Fruit fly (Drosophila melanogaster): ENCODE measurements around the gene Pgant4.
A peak's percentile ranks its signal among the peaks of the same experiment; 100 is the strongest.

Pgant4 gene

DNA sequence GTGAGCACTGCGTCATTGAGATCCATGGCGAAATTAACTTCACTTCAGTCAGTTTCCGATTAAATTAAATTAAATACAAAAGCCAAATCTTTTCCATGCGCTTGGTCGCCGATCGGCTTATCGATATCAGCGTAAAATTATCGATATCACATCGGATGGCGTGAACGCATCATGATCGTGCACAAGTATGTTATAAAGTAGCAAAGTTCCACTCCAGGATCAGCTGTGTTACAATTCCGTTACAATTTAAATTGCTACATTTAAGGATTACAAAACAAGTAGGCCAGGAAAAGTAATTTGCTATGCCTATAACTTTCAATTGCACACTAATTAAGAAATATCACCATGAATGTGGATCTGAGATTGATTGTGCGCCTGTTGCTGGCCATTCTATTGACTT lies 2.5 kb upstream of the Pgant4 start, which contains the start of the genes Pif1 and CG31776 (continued):
- TF ChIP-seq caup (GFP tag; optimal IDR thresholded peaks at IDR 0.05; ENCODE audit: severe bottlenecking) (no peak), nau (GFP tag; optimal IDR thresholded peaks at IDR 0.05) (no peak), CG42726 (GFP tag; IDR thresholded peaks at IDR 0.05; ENCODE audit: partially characterized antibody) (peak; percentile 89), CG3847 (GFP tag; IDR thresholded peaks at IDR 0.05) (no peak), scrt (GFP tag; optimal IDR thresholded peaks at IDR 0.05) (no peak), MESR4 (GFP tag; optimal IDR thresholded peaks at IDR 0.05) (peak; percentile 44), odd (GFP tag; optimal IDR thresholded peaks at IDR 0.05) (no peak), CG12942 (GFP tag; optimal IDR thresholded peaks at IDR 0.05) (no peak), pan (optimal IDR thresholded peaks at IDR 0.05) (no peak), pan (GFP tag; optimal IDR thresholded peaks at IDR 0.05 in 1 of 2, IDR thresholded peaks at IDR 0.05 in 1 of 2) (no peak), otp (GFP tag; IDR thresholded peaks at IDR 0.05) (no peak), Six4 (GFP tag; optimal IDR thresholded peaks at IDR 0.05) (no peak), HLH4C (GFP tag; IDR thresholded peaks at IDR 0.05; ENCODE audit: partially characterized antibody) (peak; percentile 90), Ssrp (tag; optimal IDR thresholded peaks at IDR 0.05) (no peak), CG3163 (GFP tag; optimal IDR thresholded peaks at IDR 0.05) (no peak), zfh1 (GFP tag; IDR thresholded peaks at IDR 0.05) (no peak), Spps (tag; optimal IDR thresholded peaks at IDR 0.05) (no peak), PHDP (tag; optimal IDR thresholded peaks at IDR 0.05) (no peak), luna (GFP tag; optimal IDR thresholded peaks at IDR 0.05) (no peak), chif (GFP tag; optimal IDR thresholded peaks at IDR 0.05) (no peak), CG6689 (GFP tag; IDR thresholded peaks at IDR 0.05) (no peak), YL-1 (GFP tag; optimal IDR thresholded peaks at IDR 0.05) (peak; percentile 38), CG1832 (GFP tag; optimal IDR thresholded peaks at IDR 0.05) (no peak), Myb (GFP tag; optimal IDR thresholded peaks at IDR 0.05) (peak; percentile 99), bbx (GFP tag; IDR thresholded peaks at IDR 0.05; ENCODE audit: partially characterized antibody) (peak; percentile 92), klu (GFP tag; IDR thresholded peaks at IDR 0.05) (no peak), ranshi (GFP tag; IDR thresholded peaks at IDR 0.05) (no peak), mirr (GFP tag; optimal IDR thresholded peaks at IDR 0.05) (no peak), z (GFP tag; IDR thresholded peaks at IDR 0.05) (no peak), CG30403 (GFP tag; optimal IDR thresholded peaks at IDR 0.05) (no peak), CG7987 (GFP tag; optimal IDR thresholded peaks at IDR 0.05) (no peak), nerfin-1 (tag; optimal IDR thresholded peaks at IDR 0.05) (no peak), nmo (GFP tag; optimal IDR thresholded peaks at IDR 0.05) (peak; percentile 29), CkIIα-i1 (GFP tag; IDR thresholded peaks at IDR 0.05) (no peak), lmd (GFP tag; IDR thresholded peaks at IDR 0.05) (no peak), ac (GFP tag; optimal IDR thresholded peaks at IDR 0.05) (no peak), Meics (GFP tag; optimal IDR thresholded peaks at IDR 0.05) (no peak), CG4730 (GFP tag; IDR thresholded peaks at IDR 0.05) (no peak), CoRest (tag; optimal IDR thresholded peaks at IDR 0.05) (no peak), Tbp (GFP tag; optimal IDR thresholded peaks at IDR 0.05) (no peak), az2 (GFP tag; optimal IDR thresholded peaks at IDR 0.05) (no peak), pzg (GFP tag; optimal IDR thresholded peaks at IDR 0.05) (peak; percentile 88), abd-A (tag; optimal IDR thresholded peaks at IDR 0.05) (no peak), pita (GFP tag; optimal IDR thresholded peaks at IDR 0.05) (peak; percentile 69), hb (GFP tag; IDR thresholded peaks at IDR 0.05; ENCODE audit: partially characterized antibody) (peak; percentile 75; the same call in 2 of the 3 replicates), cas (GFP tag; IDR thresholded peaks at IDR 0.05) (no peak), sim (GFP tag; IDR thresholded peaks at IDR 0.05) (no peak), sna (GFP tag; IDR thresholded peaks at IDR 0.05; ENCODE audit: partially characterized antibody) (peak; percentile 73), CG1603 (tag; optimal IDR thresholded peaks at IDR 0.05) (peak; percentile 85), grn (GFP tag; optimal IDR thresholded peaks at IDR 0.05) (no peak), Gug (GFP tag; IDR thresholded peaks at IDR 0.05) (no peak), CG33213 (GFP tag; optimal IDR thresholded peaks at IDR 0.05) (peak; percentile 32)
